Fruit fly (Drosophila melanogaster) whole organism, embryonic: ENCODE results near the gene CG12522.

Experiments used
- Ada2b ChIP-seq: fragments of 200-800 bp; sonication (Bioruptor generic); IDR thresholded peaks from 2 replicates; pipeline ENCODE4 v1.3.6; 2022; ENCODE audit warnings: missing biosample characterization, missing genetic modification characterization
- B-H2 ChIP-seq: fragments of 200-800 bp; sonication (Bioruptor generic); optimal IDR thresholded peaks from 2 replicates; lab custom pipeline; 2018; ENCODE audit warnings: missing biosample characterization, mild to moderate bottlenecking, missing genetic modification characterization
- Blimp-1 ChIP-seq: fragments of 200-800 bp; sonication (Bioruptor generic); optimal IDR thresholded peaks from 3 replicates; lab custom pipeline; 2018; ENCODE audit warnings: missing biosample characterization, missing genetic modification characterization, mild to moderate bottlenecking, moderate library complexity, missing genetic modification reagents
- CG11085 ChIP-seq: fragments of 200-800 bp; sonication (Bioruptor generic); IDR thresholded peaks from 2 replicates; pipeline ENCODE4 v1.3.6; 2022; ENCODE audit warnings: missing biosample characterization, missing genetic modification characterization
- CG11560 ChIP-seq: fragments of 200-800 bp; sonication (Bioruptor generic); IDR thresholded peaks from 3 replicates; pipeline ENCODE4 v1.3.6; 2022; ENCODE audit warnings: missing biosample characterization, missing genetic modification characterization
- CG11723 ChIP-seq: fragments of 200-800 bp; sonication (Bioruptor generic); optimal IDR thresholded peaks from 2 replicates; lab custom pipeline; 2017; ENCODE audit warnings: missing biosample characterization, mild to moderate bottlenecking, missing genetic modification characterization
- CG12659 ChIP-seq: fragments of 200-800 bp; sonication (Bioruptor generic); optimal IDR thresholded peaks from 3 replicates; lab custom pipeline; 2017; ENCODE audit warnings: mild to moderate bottlenecking, missing biosample characterization, missing genetic modification reagents, missing genetic modification characterization
- CG13894 ChIP-seq: fragments of 200-800 bp; sonication (Bioruptor generic); optimal IDR thresholded peaks from 3 replicates; lab custom pipeline; 2018; ENCODE audit warnings: missing biosample characterization, mild to moderate bottlenecking, missing genetic modification characterization, moderate library complexity
- CG15269 ChIP-seq: fragments of 200-800 bp; sonication (Bioruptor generic); optimal IDR thresholded peaks from 2 replicates; lab custom pipeline; 2018; ENCODE audit warnings: missing biosample characterization, mild to moderate bottlenecking, missing genetic modification characterization, moderate library complexity
- CG15696 ChIP-seq: fragments of 200-800 bp; sonication (Bioruptor generic); optimal IDR thresholded peaks from 2 replicates; lab custom pipeline; 2019; ENCODE audit warnings: missing biosample characterization, mild to moderate bottlenecking, missing genetic modification characterization, moderate library complexity
- CG16779 ChIP-seq: fragments of 200-800 bp; sonication (Bioruptor generic); IDR thresholded peaks from 2 replicates; pipeline ENCODE4 v1.3.6; 2022; ENCODE audit warnings: missing biosample characterization, missing genetic modification characterization
- CG17359 ChIP-seq: fragments of 200-800 bp; sonication (Bioruptor generic); optimal IDR thresholded peaks from 3 replicates; lab custom pipeline; 2018; ENCODE audit warnings: missing biosample characterization, mild to moderate bottlenecking, missing genetic modification characterization, moderate library complexity
- CG17829 ChIP-seq: fragments of 200-800 bp; optimal IDR thresholded peaks from 2 replicates; lab custom pipeline; 2019; ENCODE audit warnings: missing biosample characterization, mild to moderate bottlenecking, missing genetic modification characterization, moderate library complexity
- CG18764 ChIP-seq: fragments of 200-800 bp; sonication (Bioruptor generic); optimal IDR thresholded peaks from 3 replicates; lab custom pipeline; 2016; ENCODE audit warnings: missing biosample characterization, missing genetic modification characterization
- CG2116 ChIP-seq: fragments of 200-800 bp; sonication (Bioruptor generic); optimal IDR thresholded peaks from 3 replicates; lab custom pipeline; 2018; ENCODE audit warnings: missing biosample characterization, mild to moderate bottlenecking, missing genetic modification characterization
- CG30020 ChIP-seq: fragments of 200-800 bp; optimal IDR thresholded peaks from 2 replicates; lab custom pipeline; 2019; ENCODE audit warnings: missing biosample characterization, mild to moderate bottlenecking, missing genetic modification characterization, moderate library complexity
- CG4404 ChIP-seq: fragments of 200-800 bp; sonication (Bioruptor generic); IDR thresholded peaks from 2 replicates; pipeline ENCODE4 v1.3.6; 2022; ENCODE audit warnings: missing biosample characterization, missing genetic modification characterization
- CG6689 ChIP-seq: fragments of 200-800 bp; sonication (Bioruptor generic); IDR thresholded peaks from 2 replicates; pipeline ENCODE4 v1.3.6; 2022; ENCODE audit warnings: missing biosample characterization, missing genetic modification characterization
- CG7271 ChIP-seq: fragments of 200-800 bp; sonication (Bioruptor generic); optimal IDR thresholded peaks from 2 replicates; lab custom pipeline; 2018; ENCODE audit warnings: missing biosample characterization, mild to moderate bottlenecking, missing genetic modification characterization, moderate library complexity
- CG7839 ChIP-seq: fragments of 200-800 bp; sonication (Bioruptor generic); optimal IDR thresholded peaks from 3 replicates; lab custom pipeline; 2018; ENCODE audit warnings: missing biosample characterization, mild to moderate bottlenecking, missing genetic modification characterization, moderate library complexity
- CG7987 ChIP-seq: fragments of 200-800 bp; sonication (Bioruptor generic); optimal IDR thresholded peaks from 2 replicates; lab custom pipeline; 2018; ENCODE audit warnings: missing biosample characterization, mild to moderate bottlenecking, missing genetic modification characterization, moderate library complexity
- CG8281 ChIP-seq: fragments of 200-800 bp; sonication (Bioruptor generic); optimal IDR thresholded peaks from 2 replicates; lab custom pipeline; 2018; ENCODE audit warnings: missing biosample characterization, mild to moderate bottlenecking, missing genetic modification characterization, moderate library complexity
- CG8944 ChIP-seq: fragments of 200-800 bp; sonication (Bioruptor generic); optimal IDR thresholded peaks from 3 replicates; lab custom pipeline; 2016; ENCODE audit warnings: missing biosample characterization, missing genetic modification characterization
- Dad ChIP-seq: fragments of 200-800 bp; sonication (Bioruptor generic); optimal IDR thresholded peaks from 3 replicates; lab custom pipeline; 2016; ENCODE audit warnings: missing biosample characterization, missing genetic modification characterization
- Dip2 ChIP-seq: fragments of 200-800 bp; sonication (Bioruptor generic); IDR thresholded peaks from 2 replicates; pipeline ENCODE4 v1.3.6; 2022; ENCODE audit warnings: missing biosample characterization, missing genetic modification characterization
- E2f2 ChIP-seq: fragments of 200-800 bp; sonication (Bioruptor generic); IDR thresholded peaks from 2 replicates; pipeline ENCODE4 v1.3.6; 2022; ENCODE audit warnings: missing biosample characterization, missing genetic modification characterization
- Gug ChIP-seq: fragments of 200-800 bp; sonication (Bioruptor generic); IDR thresholded peaks from 4 replicates; pipeline ENCODE4 v1.3.6; 2022; ENCODE audit warnings: missing biosample characterization, missing genetic modification characterization
- HLH4C ChIP-seq: fragments of 200-800 bp; sonication (Bioruptor generic); IDR thresholded peaks from 3 replicates; pipeline ENCODE4 v1.3.6; 2022; ENCODE audit warnings: missing biosample characterization, missing genetic modification characterization; ENCODE audit not compliant: partially characterized antibody
- Hey ChIP-seq: fragments of 200-800 bp; sonication (Bioruptor generic); optimal IDR thresholded peaks from 3 replicates; lab custom pipeline; 2018; ENCODE audit warnings: missing biosample characterization, mild to moderate bottlenecking, missing genetic modification characterization
- Hr3 ChIP-seq: fragments of 200-800 bp; sonication (Bioruptor generic); optimal IDR thresholded peaks from 3 replicates; lab custom pipeline; 2016; ENCODE audit warnings: missing biosample characterization, missing genetic modification characterization
- Hr78 ChIP-seq, 2 experiments: fragments of 200-800 bp in 1 of 2; fragments of >200 bp in 1 of 2; sonication (Bioruptor generic) in 1 of 2; optimal IDR thresholded peaks; 2 replicates each; lab custom pipeline; 2017 to 2019; ENCODE audit warnings: missing biosample characterization in 2 of 2, missing genetic modification characterization in 2 of 2, mild to moderate bottlenecking in 1 of 2, moderate library complexity in 1 of 2
- Mrtf ChIP-seq: fragments of 200-800 bp; sonication (Bioruptor generic); IDR thresholded peaks from 3 replicates; pipeline ENCODE4 v1.3.6; 2022; ENCODE audit warnings: missing biosample characterization, missing genetic modification characterization
- ap ChIP-seq: fragments of 200-800 bp; sonication (Bioruptor generic); IDR thresholded peaks from 2 replicates; pipeline ENCODE4 v1.3.6; 2022; ENCODE audit warnings: missing biosample characterization, missing genetic modification characterization
- bigmax ChIP-seq: fragments of 200-800 bp; sonication (Bioruptor generic); optimal IDR thresholded peaks from 2 replicates; lab custom pipeline; 2018; ENCODE audit warnings: missing biosample characterization, mild to moderate bottlenecking, missing genetic modification characterization
- br ChIP-seq: fragments of >200 bp; optimal IDR thresholded peaks from 2 replicates; lab custom pipeline; 2017
- bsh ChIP-seq, 2 experiments: fragments of 200-800 bp; sonication (Bioruptor generic); optimal IDR thresholded peaks; 2 replicates each; lab custom pipeline; 2017 to 2018; ENCODE audit warnings: mild to moderate bottlenecking in 2 of 2, missing biosample characterization in 2 of 2, missing genetic modification characterization in 2 of 2, moderate library complexity in 1 of 2
- crc ChIP-seq: fragments of 200-800 bp; sonication (Bioruptor generic); optimal IDR thresholded peaks from 2 replicates; lab custom pipeline; 2016; ENCODE audit warnings: missing biosample characterization, missing genetic modification characterization
- croc ChIP-seq: fragments of 200-800 bp; sonication (Bioruptor generic); conservative IDR thresholded peaks from 3 replicates; pipeline ENCODE4 v1.3.6; 2022; ENCODE audit warnings: missing biosample characterization, missing genetic modification characterization
- dpn ChIP-seq, 2 experiments: fragments of 200-800 bp; sonication (Bioruptor generic); optimal IDR thresholded peaks; 3 replicates each; lab custom pipeline; 2016; ENCODE audit warnings: missing biosample characterization in 2 of 2, missing genetic modification characterization in 2 of 2
- gcm2 ChIP-seq: fragments of 200-800 bp; sonication (Bioruptor generic); optimal IDR thresholded peaks from 2 replicates; lab custom pipeline; 2016; ENCODE audit warnings: missing biosample characterization, missing genetic modification characterization
- gsb-n ChIP-seq: fragments of 200-800 bp; sonication (Bioruptor generic); optimal IDR thresholded peaks from 3 replicates; lab custom pipeline; 2018; ENCODE audit warnings: missing biosample characterization, mild to moderate bottlenecking, missing genetic modification characterization
- ham ChIP-seq: fragments of 200-800 bp; sonication (Bioruptor generic); IDR thresholded peaks from 2 replicates; pipeline ENCODE4 v1.3.6; 2022; ENCODE audit warnings: missing biosample characterization, missing genetic modification characterization
- kni ChIP-seq: fragments of 200-800 bp; sonication (Bioruptor generic); optimal IDR thresholded peaks from 3 replicates; lab custom pipeline; 2017; ENCODE audit warnings: mild to moderate bottlenecking, missing biosample characterization, missing genetic modification reagents, missing genetic modification characterization
- lmd ChIP-seq: fragments of 200-800 bp; sonication (Bioruptor generic); IDR thresholded peaks from 2 replicates; pipeline ENCODE4 v1.3.6; 2022; ENCODE audit warnings: missing biosample characterization, missing genetic modification characterization
- lola ChIP-seq, 3 experiments: fragments of >200 bp in 2 of 3; fragments of 200-800 bp in 1 of 3; sonication (Bioruptor generic) in 1 of 3; optimal IDR thresholded peaks; 2 replicates each; lab custom pipeline; 2017 to 2019; ENCODE audit warnings: missing biosample characterization in 3 of 3, missing genetic modification characterization in 3 of 3, mild to moderate bottlenecking in 1 of 3, moderate library complexity in 1 of 3
- maf-S ChIP-seq: fragments of 200-800 bp; sonication (Bioruptor generic); optimal IDR thresholded peaks from 2 replicates; lab custom pipeline; 2016; ENCODE audit warnings: missing biosample characterization, missing genetic modification characterization
- pnt ChIP-seq: fragments of 200-800 bp; sonication (Bioruptor generic); optimal IDR thresholded peaks from 3 replicates; lab custom pipeline; 2016; ENCODE audit warnings: missing biosample characterization, missing genetic modification characterization
- ssp ChIP-seq: fragments of 200-800 bp; sonication (Bioruptor generic); IDR thresholded peaks from 2 replicates; pipeline ENCODE4 v1.3.6; 2022; ENCODE audit warnings: missing biosample characterization, missing genetic modification characterization
- tio ChIP-seq: fragments of 200-800 bp; sonication (Bioruptor generic); optimal IDR thresholded peaks from 2 replicates; lab custom pipeline; 2017; ENCODE audit warnings: missing biosample characterization, missing genetic modification characterization, inconsistent platforms
- zf30C ChIP-seq: fragments of 200-800 bp; sonication (Bioruptor generic); optimal IDR thresholded peaks from 3 replicates; lab custom pipeline; 2018; ENCODE audit warnings: missing biosample characterization, mild to moderate bottlenecking, missing genetic modification characterization

Gene CG12522

dm6 chr3L:11096195-11096908 is 11.7 kb upstream of the CG12522 start, which contains the start of the genes CG46439, Iyd and CG33947 (continued):
- TF ChIP-seq HLH4C (GFP tag; lab: Robert Waterston, UW) (no peak), pnt (GFP tag; lab: Kevin White, UChicago) (no peak), CG4404 (no peak), zf30C (GFP tag; lab: Kevin White, UChicago) (no peak), ssp (GFP tag; lab: Robert Waterston, UW) (no peak), bigmax (GFP tag; lab: Kevin White, UChicago) (no peak), CG18764 (no peak), bsh (GFP tag; optimal IDR thresholded peaks at IDR 0.05; lab: Kevin White, UChicago) (peak in 1 of 2 experiments; percentile 77), CG8944 (GFP tag; lab: Kevin White, UChicago) (no peak), Dip2 (GFP tag; lab: Robert Waterston, UW) (no peak), ap (GFP tag; lab: Robert Waterston, UW) (no peak), croc (no peak), CG8281 (tag; lab: Kevin White, UChicago) (no peak), ham (no peak), CG7987 (GFP tag; lab: Kevin White, UChicago) (no peak), tio (GFP tag; lab: Kevin White, UChicago) (no peak), Hey (no peak), E2f2 (GFP tag; lab: Robert Waterston, UW) (peak; percentile 45), CG7271 (tag; lab: Kevin White, UChicago) (no peak), dpn (GFP tag; optimal IDR thresholded peaks at IDR 0.05; lab: Kevin White, UChicago) (no peak), CG11723 (no peak), CG6689 (GFP tag; lab: Robert Waterston, UW) (peak; percentile 24; the same call in 1 of the 2 replicates), CG17829 (tag; lab: Kevin White, UChicago) (peak; percentile 29), CG15696 (tag; lab: Kevin White, UChicago) (no peak), Dad (GFP tag; lab: Kevin White, UChicago) (no peak), br (no peak), CG2116 (GFP tag; lab: Kevin White, UChicago) (peak; percentile 37), CG15269 (peak; percentile 32), CG11560 (tag; lab: Robert Waterston, UW) (no peak), crc (GFP tag; lab: Kevin White, UChicago) (no peak), CG30020 (tag; lab: Kevin White, UChicago) (no peak), gcm2 (GFP tag; lab: Kevin White, UChicago) (no peak), maf-S (GFP tag; lab: Kevin White, UChicago) (no peak), Gug (GFP tag; lab: Robert Waterston, UW) (no peak), Mrtf (GFP tag; lab: Robert Waterston, UW) (no peak), B-H2 (GFP tag; lab: Kevin White, UChicago) (peak; percentile 6), CG16779 (GFP tag; lab: Robert Waterston, UW) (no peak), gsb-n (tag; lab: Kevin White, UChicago) (no peak), lmd (GFP tag; lab: Robert Waterston, UW) (no peak), CG17359 (peak; percentile 14), CG11085 (GFP tag; lab: Robert Waterston, UW) (no peak), Hr78 (GFP tag; optimal IDR thresholded peaks at IDR 0.05; lab: Kevin White, UChicago) (no peak), CG7839 (tag; lab: Kevin White, UChicago) (no peak), kni (GFP tag; lab: Kevin White, UChicago) (peak; percentile 39), CG13894 (tag; lab: Kevin White, UChicago) (no peak), Hr3 (GFP tag; lab: Kevin White, UChicago) (no peak), Ada2b (no peak), CG12659 (GFP tag; lab: Kevin White, UChicago) (peak; percentile 46), Blimp-1 (no peak), lola (GFP tag; optimal IDR thresholded peaks at IDR 0.05; lab: Kevin White, UChicago) (no peak)
